Worm (Caenorhabditis elegans) whole organism, midembryonic: ENCODE results near the gene Y17D7B.2.

ENCODE experiments used
- flt-1 ChIP-seq: fragments of 200-800 bp; sonication (Bioruptor generic); IDR thresholded peaks from 2 replicates; pipeline ENCODE4 v1.3.6; 2022; ENCODE audit warnings: missing genetic modification characterization, missing compliant biosample characterization
- ztf-29 ChIP-seq: fragments of 200-800 bp; sonication (Bioruptor generic); IDR thresholded peaks from 2 replicates; pipeline ENCODE4 v1.3.6; 2022; ENCODE audit warnings: missing genetic modification reagents, missing genetic modification characterization, missing compliant biosample characterization

ce11 chrV:18838799-18839354 is 51.3 kb downstream of the Y17D7B.2 start, which contains the start of gene nhr-65:
- TF ChIP-seq flt-1 (GFP tag; lab: Robert Waterston, UW) (no peak), ztf-29 (GFP tag; lab: Robert Waterston, UW) (no peak)
